Fruit fly (Drosophila melanogaster) whole organism, embryonic: ENCODE measurements around the gene Mics1.

ENCODE experiments used
- CG14860 ChIP-seq: fragments of 200-800 bp; sonication (Bioruptor generic); IDR thresholded peaks from 3 replicates; pipeline ENCODE4 v1.3.6; 2022; ENCODE audit warnings: missing biosample characterization, missing genetic modification characterization; ENCODE audit not compliant: partially characterized antibody
- ftz-f1 ChIP-seq: fragments of 200-800 bp; sonication (Bioruptor generic); optimal IDR thresholded peaks from 2 replicates; lab custom pipeline; 2016; ENCODE audit warnings: missing biosample characterization, missing genetic modification characterization

Gene Mics1

dm6 chr3R:7471894-7472293 is 30.3 kb downstream of the Mics1 start (continued):
- TF ChIP-seq CG14860 (GFP tag; lab: Robert Waterston, UW) (peak; percentile 59; the same call in 2 of the 3 replicates), ftz-f1 (GFP tag; lab: Kevin White, UChicago) (no peak)
